Fruit fly (Drosophila melanogaster): ENCODE measurements around the gene endos.

Gene endos

DNA sequence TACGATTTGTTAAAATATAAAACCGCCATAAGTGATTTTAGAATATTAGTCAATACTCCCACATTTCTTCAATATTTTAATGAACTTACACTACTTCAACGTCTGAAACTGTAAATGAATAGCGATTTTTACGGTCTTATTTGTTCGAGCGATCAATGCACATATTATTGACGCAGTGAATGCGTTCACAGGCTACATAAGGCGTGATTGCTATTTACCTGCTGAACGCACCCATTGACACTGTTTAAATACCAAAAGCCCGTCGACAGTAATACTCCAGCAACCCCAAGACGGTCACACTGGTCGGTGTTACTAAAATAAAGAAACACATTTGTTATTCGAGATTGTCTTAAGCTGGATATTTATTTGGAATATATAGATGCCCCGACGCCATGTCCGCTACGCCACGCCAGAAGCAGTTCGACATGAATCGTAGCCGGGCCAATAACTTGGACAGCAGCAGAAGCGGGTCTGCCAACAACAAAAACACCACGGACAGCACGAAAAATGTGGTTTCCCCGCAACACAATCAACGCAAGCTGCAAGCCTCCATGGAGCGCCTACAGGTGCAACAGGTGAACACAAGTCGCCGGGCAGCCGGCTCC lies 19.5 kb upstream of the endos start, which contains the start of gene CG6833:
Gene CG6833 (plus strand): TSS at position 263 of the 605 bp plus-strand sequence.
- TF ChIP-seq noc (tag; optimal IDR thresholded peaks at IDR 0.05), result no peak

DNA sequence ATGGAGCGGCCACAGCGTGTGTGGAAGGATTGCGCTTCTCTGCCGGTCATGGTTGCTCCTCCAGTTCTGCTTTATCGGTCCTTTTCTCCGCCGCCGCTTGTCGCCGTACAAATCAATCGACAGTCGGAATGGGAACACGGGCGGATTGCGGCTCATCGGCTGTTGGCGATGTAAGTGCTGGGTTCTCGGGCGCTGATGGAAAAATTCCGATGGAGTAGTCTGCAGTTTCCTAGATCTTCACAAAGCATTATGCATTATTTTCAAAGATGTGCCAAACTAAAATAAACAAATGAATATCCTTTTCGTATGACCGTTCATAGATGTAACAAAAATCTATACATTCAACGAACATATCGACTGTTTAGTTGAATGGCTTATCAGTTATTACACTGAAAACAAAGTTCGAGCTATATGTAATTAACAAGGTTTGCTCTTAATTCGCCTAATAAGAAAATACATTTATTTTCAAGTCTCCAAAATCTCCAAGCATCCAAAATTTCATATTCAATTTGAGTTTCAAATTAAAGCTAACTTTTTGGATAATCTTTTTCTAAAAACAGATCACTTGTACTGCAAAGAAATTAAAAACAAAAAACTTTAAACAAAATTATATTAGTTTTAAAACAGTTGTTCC lies 18.2 kb upstream of the endos start, which contains the start of gene Neurl4:
Gene Neurl4 (minus strand): TSS at position 273 of the 634 bp plus-strand sequence.
- no peak for TF ChIP-seq noc (tag; optimal IDR thresholded peaks at IDR 0.05)

DNA sequence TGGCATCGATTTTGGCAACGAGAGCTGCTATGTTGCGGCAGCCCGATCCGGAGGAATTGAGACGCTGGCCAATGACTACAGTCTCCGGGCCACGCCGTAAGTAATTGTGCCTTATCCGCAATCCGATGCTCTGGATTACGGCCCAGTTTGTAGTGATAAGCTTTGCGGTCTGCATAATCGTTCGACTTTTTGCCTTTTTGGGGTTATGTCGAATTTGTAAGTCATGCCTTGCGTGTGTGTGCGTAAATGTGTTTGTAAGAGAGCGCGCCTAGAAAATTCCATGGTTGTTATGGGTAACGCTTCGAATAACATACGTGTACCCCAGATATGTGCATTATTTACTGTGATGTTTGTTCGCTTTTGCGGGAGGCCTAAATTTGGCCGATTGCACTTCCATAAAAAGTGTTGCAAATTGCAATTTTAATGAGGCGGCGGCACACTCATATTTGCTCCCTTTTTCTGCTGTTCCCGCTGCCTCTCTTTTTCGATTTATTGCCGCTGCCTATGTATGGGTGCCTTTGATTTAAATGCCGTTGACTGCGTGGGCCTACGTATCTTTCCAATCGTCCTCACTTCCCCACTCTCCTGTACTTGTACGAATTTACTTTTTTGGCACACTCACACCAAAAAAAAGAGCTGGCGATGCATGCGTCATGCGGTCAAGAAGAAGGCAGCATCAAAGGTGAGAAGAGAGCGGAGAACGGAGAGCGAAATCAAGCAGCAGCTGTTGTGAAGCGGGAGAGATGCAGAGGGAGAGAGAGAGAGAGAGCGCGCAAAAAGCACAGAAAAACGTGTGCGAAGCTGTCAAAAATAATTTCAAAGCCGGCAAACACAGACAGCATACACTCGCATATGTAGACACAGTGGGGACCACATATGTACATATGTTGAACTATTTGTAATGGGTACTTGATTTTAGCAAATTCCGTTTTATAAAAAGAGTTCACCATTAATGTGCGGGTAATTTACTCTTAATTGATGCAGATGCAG lies 6.4 kb upstream of the endos start:
- no peak for TF ChIP-seq noc (tag; optimal IDR thresholded peaks at IDR 0.05)

DNA sequence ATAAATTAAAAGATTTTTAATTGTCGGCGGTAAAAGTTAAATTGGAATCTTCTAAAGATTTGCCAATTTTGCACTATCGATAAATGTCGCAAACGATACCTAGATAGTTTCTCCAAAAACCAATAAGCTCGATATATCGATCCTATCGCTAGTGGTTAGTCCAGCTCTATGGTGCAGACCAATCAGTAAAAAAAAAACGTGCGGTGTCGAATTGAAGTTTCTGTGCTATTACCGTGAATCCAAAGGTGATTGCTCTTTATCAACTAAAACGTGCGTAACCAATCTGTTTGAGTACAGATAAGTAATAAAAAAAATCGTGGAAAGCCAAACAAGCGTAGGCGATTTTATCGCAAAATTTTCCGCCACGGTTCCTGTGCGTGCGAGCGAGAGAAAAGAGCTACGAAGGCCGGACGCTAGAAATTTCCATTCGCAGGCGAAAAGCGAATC lies 5.4 kb upstream of the endos start, which contains the start of gene Hsp110:
Gene Hsp110 (plus strand): TSS at position 153 of the 447 bp plus-strand sequence.
- TF ChIP-seq noc (tag; optimal IDR thresholded peaks at IDR 0.05), result peak; percentile 1

DNA sequence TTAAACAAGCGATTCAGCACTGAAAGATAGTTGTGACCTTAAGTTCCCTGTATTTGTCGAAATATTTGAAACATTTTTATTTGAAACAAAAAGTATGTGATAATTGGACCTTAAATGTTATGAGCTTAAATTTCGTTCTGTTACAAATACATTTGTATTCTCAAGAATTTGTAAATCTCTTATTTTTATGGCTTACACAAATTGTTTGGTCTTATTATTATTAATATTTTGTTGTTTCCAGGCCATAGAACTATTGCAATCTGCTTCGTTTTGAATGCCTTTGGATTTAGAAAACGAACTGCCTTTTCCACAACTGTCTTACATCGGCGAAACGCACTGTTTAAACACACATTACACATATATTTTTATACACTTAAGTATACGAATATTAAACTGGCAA lies 3.0 kb upstream of the endos start, which contains the start of gene CG6661:
Gene CG6661 (plus strand): TSS at position 301 of the 400 bp plus-strand sequence.
- TF ChIP-seq noc (tag; optimal IDR thresholded peaks at IDR 0.05), result no peak

DNA sequence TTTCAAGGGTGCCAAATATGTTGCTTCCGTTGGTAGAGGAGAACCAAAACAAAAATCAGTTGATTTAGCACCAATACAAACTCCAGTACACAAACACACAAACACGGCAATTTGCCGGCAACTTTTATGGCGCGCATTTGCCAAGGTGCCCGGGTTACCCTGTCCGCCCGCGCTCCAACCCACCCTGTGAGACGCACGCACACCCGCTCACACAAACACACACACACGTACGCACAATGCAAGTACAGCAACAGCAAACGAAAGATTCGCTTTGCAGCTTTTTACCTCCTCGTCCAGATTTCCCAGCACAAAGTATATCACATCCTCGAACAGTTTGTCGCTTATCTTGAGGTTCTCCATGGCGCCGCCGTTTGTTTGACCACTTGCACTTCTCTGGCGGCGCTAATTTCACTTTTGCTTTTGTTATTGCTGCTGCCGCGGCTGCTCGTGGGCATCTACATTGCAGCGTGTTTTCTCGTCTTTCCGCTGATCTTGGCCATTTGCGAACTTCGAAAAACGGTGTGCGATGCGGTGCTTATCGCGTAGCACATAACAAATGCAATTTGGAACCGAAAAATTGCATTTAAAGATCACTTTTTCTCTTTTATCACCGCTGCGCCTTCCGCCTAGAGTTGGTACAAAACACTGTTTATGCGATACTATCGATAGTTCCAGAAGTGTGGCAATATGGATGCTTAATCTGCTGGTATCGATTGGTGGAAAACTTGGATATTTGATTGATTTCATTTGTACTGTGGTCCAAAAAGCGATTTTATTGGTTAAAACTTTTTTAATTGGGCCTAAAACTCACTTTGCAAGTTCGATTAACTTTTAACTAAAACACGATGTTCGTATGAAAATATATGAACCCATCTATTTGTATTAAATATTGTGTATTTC lies 2.8 kb downstream of the endos start, which contains the start of gene Ptip:
Gene Ptip (minus strand): TSS at position 637 of the 900 bp plus-strand sequence.
- no peak for TF ChIP-seq noc (tag; optimal IDR thresholded peaks at IDR 0.05)

DNA sequence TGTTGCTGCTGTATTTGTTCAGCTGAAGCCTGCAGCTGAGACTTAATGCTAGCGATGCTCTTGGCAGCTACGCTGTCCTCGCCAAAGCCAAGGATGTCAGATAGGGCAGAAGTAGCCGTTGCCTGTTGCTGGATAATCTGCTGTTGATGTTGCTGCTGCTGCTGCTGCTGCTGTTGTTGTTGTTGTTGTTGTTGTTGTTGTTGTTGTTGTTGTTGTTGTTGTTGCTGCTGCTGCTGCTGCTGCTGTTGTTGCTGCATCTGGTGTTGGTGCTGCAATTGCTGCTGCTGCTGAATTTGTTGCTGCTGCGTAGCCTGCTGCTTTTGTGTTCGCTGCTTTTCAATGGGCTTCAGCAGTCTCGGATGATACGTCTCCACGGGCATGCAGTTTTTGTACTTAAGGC lies 4.0 kb downstream of the endos start:
- TF ChIP-seq noc (tag; optimal IDR thresholded peaks at IDR 0.05), result no peak

DNA sequence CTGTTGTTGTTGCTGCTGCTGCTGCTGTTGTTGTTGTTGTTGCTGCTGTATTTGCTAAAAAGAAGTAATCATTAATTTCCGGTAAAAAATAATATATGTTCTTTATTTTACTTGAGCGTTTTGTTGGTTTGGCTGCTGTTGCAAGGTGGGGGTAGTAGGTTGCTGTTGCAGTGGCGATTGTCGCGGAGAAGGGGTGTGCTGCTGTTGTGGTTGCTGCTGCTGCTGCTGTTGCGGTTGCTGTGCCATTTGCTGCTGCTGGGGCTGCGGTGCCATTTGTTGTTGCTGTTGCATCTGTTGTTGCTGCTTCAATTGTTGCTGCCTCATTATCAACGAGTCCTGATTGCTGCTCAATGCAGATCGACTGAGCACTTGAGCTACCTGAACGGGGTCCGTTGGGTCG lies 5.8 kb downstream of the endos start:
- no peak for TF ChIP-seq noc (tag; optimal IDR thresholded peaks at IDR 0.05)

DNA sequence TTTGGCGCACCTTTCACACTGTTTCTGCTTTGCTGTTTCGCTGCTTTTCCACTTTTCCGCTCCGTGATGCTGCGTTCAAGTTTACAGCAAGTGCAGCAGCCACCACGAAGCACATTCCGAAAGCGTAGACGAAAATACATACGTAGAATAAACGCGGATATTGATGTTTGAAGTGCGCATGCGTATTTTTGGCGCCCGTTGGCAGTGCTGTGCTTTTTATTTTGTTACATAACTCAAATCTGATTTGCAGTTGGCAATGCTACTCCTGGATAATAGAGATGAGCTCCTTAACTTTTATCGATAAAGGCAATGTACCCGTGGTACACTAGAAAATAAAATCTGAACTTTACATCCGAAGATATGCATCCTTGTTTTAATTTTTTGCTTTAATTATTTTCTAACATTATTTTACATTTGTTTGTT lies 24.8 kb downstream of the endos start:
- TF ChIP-seq noc (tag; optimal IDR thresholded peaks at IDR 0.05), result no peak

DNA sequence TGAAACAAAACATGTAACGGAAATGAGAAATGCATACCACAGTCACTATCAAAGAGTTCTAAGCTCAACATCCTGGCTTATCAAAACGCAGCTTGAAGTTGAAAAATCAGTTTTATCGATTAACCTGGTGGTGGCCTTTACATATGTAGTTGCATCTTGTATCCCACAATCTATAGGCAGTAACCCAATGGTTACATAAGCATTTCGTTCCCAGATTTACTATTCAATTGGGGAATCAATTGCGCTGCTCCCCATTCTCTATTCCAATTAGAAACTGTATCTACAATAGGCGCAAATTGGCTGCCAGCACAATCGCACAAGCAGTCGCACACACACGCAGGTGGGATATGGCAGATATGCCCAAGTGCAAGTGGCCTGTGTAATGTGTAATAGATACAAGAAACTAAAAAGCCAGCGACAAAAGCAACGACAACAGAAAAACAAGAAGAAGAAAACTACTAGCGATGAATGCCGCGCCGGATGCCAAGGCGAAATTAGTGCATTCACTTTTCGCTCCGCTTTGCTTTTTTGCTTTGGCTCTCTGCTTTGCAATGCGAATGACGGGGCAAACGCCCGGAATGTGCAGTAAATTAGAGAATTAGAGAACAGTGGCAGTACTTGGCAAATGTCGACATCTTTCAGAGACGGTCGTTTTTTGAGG lies 25.7 kb downstream of the endos start:
- TF ChIP-seq noc (tag; optimal IDR thresholded peaks at IDR 0.05), result no peak

DNA sequence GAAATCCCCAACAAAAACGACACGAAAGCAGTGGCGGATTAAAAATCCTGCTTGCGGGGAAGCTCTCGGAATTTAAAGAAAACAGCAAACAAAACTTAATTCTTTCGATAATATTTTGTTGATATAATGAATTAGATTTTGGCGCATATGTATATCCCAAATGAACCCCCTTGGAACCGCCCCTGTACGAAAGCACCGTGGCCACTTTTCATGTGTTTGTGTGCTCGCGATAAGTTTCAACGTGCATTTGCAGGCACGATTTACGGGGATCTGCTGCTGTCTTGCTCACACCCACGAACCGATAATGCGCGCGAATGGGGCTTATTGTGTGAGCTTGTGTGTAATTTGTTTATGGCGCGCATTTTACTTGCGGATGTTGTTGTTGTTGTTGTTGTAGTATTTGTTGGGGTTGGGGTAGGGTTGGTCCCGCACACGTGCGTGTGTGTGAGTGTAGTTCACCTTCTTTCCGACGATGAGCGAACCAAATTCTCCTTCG lies 26.5 kb downstream of the endos start:
- TF ChIP-seq noc (tag; optimal IDR thresholded peaks at IDR 0.05), result peak; percentile 96

DNA sequence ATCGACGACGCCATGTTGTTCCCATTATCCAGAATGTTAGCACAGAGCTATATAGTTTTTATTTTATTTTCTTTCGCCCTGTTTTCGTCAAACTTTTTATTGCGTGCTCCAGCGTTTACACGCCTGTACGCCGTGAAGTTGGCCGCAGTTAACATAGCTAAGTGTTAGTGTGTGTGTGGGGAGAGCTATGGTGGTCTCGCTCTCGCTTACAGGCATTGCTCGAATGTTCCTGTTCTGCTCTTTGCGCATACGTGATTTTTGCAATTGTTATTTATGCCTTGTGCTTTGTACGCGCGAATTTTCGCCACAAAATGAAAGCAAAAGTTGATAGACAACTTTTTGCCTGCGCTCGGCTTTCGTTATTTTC lies 27.5 kb downstream of the endos start:
- no peak for TF ChIP-seq noc (tag; optimal IDR thresholded peaks at IDR 0.05)

DNA sequence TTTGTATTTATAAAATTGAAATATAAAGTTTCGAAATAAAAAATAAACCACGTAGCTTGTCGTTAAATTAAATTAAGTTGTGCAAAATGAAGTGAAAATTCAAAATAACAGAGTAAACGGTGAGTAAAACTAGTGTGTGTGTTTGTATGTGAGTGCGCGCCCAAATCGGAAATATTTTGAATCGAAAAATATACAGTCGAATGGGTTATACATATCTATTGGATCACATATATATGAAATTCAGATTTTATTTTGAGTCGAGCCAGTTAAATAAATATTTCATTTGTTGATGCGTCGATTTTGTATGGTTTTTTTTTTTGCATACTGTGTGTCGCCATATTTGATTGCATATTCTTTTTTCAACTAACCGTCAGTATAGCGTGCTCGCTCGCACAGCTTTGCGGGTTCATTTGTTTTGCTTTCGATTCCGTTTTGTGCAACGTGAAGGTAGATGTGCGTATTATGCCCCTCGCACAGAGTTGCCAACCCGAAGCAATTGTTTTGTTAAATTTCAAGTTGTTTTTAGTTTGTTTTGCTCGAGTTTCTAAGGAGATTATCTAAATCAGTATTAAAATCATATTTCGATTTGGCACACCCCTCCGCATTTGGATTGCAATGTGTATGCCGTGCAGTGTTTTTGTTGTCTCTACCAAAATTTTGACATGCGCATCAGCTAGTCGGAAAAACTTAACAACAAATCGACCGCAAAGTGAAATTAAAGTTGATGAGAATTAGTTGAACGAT lies 28.0 kb downstream of the endos start:
- TF ChIP-seq noc (tag; optimal IDR thresholded peaks at IDR 0.05), result peak; percentile 23
